Fruit fly (Drosophila melanogaster) whole organism, embryonic: Measurements from ENCODE around the gene spg.
A peak's percentile ranks its signal among the peaks of the same experiment; 100 is the strongest.

Experiments
- ATbp ChIP-seq: fragments of 200-800 bp; sonication (Bioruptor generic); optimal IDR thresholded peaks from 2 replicates; lab custom pipeline; 2017; ENCODE audit warnings: missing biosample characterization, mild to moderate bottlenecking, missing genetic modification characterization, missing genetic modification reagents
- BtbVII ChIP-seq: fragments of 200-800 bp; sonication (Bioruptor generic); optimal IDR thresholded peaks from 3 replicates; lab custom pipeline; 2017; ENCODE audit warnings: missing biosample characterization, mild to moderate bottlenecking, missing genetic modification characterization
- C15 ChIP-seq: fragments of 200-800 bp; sonication (Bioruptor generic); IDR thresholded peaks from 3 replicates; pipeline ENCODE4 v1.3.6; 2022; ENCODE audit warnings: missing biosample characterization, missing genetic modification characterization
- CG11696 ChIP-seq: fragments of 200-800 bp; sonication (Bioruptor generic); IDR thresholded peaks from 2 replicates; pipeline ENCODE4 v1.3.6; 2022; ENCODE audit warnings: missing biosample characterization, missing genetic modification characterization
- CG1832 ChIP-seq: fragments of 200-800 bp; sonication (Bioruptor generic); optimal IDR thresholded peaks from 2 replicates; lab custom pipeline; 2017; ENCODE audit warnings: missing biosample characterization, mild to moderate bottlenecking, missing genetic modification characterization, inconsistent platforms
- CG18619 ChIP-seq: fragments of 200-800 bp; sonication (Bioruptor generic); optimal IDR thresholded peaks from 3 replicates; lab custom pipeline; 2017; ENCODE audit warnings: missing biosample characterization, mild to moderate bottlenecking, missing genetic modification characterization
- CG18764 ChIP-seq: fragments of 200-800 bp; sonication (Bioruptor generic); optimal IDR thresholded peaks from 3 replicates; lab custom pipeline; 2016; ENCODE audit warnings: missing biosample characterization, missing genetic modification characterization
- CG31388 ChIP-seq: fragments of 200-800 bp; sonication (Bioruptor generic); optimal IDR thresholded peaks from 2 replicates; lab custom pipeline; 2016; ENCODE audit warnings: missing biosample characterization, missing genetic modification characterization
- CG3281 ChIP-seq: fragments of 200-800 bp; sonication (Bioruptor generic); optimal IDR thresholded peaks from 3 replicates; lab custom pipeline; 2017; ENCODE audit warnings: missing biosample characterization, mild to moderate bottlenecking, missing genetic modification characterization
- CG9609 ChIP-seq: fragments of 200-800 bp; sonication (Bioruptor generic); optimal IDR thresholded peaks from 3 replicates; lab custom pipeline; 2016; ENCODE audit warnings: missing biosample characterization, missing genetic modification characterization
- CTCF ChIP-seq: fragments of 200-800 bp; sonication (Bioruptor generic); optimal IDR thresholded peaks from 2 replicates; lab custom pipeline; 2017; ENCODE audit warnings: missing biosample characterization, mild to moderate bottlenecking, missing genetic modification characterization, moderate library complexity
- Dek ChIP-seq: fragments of 200-800 bp; sonication (Bioruptor generic); optimal IDR thresholded peaks from 3 replicates; lab custom pipeline; 2019; ENCODE audit warnings: missing biosample characterization, mild to moderate bottlenecking, missing genetic modification characterization, moderate library complexity
- Ets65A ChIP-seq: fragments of 200-800 bp; sonication (Bioruptor generic); peaks from one replicate; lab custom pipeline; 2016; ENCODE audit warnings: missing biosample characterization, missing genetic modification characterization
- Ravus ChIP-seq: fragments of 200-800 bp; sonication (Bioruptor generic); IDR thresholded peaks from 2 replicates; pipeline ENCODE4 v1.3.6; 2022; ENCODE audit warnings: missing biosample characterization, missing genetic modification characterization
- ara ChIP-seq: fragments of 200-800 bp; sonication (Bioruptor generic); IDR thresholded peaks from 2 replicates; pipeline ENCODE4 v1.3.6; 2022; ENCODE audit warnings: missing biosample characterization, missing genetic modification characterization
- btn ChIP-seq: fragments of 200-800 bp; sonication (Bioruptor generic); optimal IDR thresholded peaks from 2 replicates; lab custom pipeline; 2016; ENCODE audit warnings: missing biosample characterization, missing genetic modification characterization
- insv ChIP-seq, 2 experiments: fragments of 200-800 bp; sonication (Bioruptor generic); optimal IDR thresholded peaks; 3 replicates each; lab custom pipeline; 2016 to 2018; ENCODE audit warnings: missing biosample characterization in 2 of 2, missing genetic modification characterization in 2 of 2
- mirr ChIP-seq: fragments of 200-800 bp; sonication (Bioruptor generic); optimal IDR thresholded peaks from 3 replicates; lab custom pipeline; 2018; ENCODE audit warnings: missing biosample characterization, mild to moderate bottlenecking, missing genetic modification characterization
- run ChIP-seq: fragments of 200-800 bp; sonication (Bioruptor generic); optimal IDR thresholded peaks from 3 replicates; lab custom pipeline; 2018; ENCODE audit warnings: missing biosample characterization, mild to moderate bottlenecking, missing genetic modification characterization
- shn ChIP-seq: fragments of 200-800 bp; sonication (Bioruptor generic); optimal IDR thresholded peaks from 3 replicates; lab custom pipeline; 2016; ENCODE audit warnings: missing biosample characterization, missing genetic modification characterization
- slbo ChIP-seq: fragments of 200-800 bp; sonication (Bioruptor generic); IDR thresholded peaks from 2 replicates; pipeline ENCODE4 v1.3.6; 2022; ENCODE audit warnings: missing biosample characterization, missing genetic modification characterization
- sr ChIP-seq: fragments of 200-800 bp; sonication (Bioruptor generic); IDR thresholded peaks from 3 replicates; pipeline ENCODE4 v1.3.6; 2022; ENCODE audit warnings: missing biosample characterization, missing genetic modification characterization
- stc ChIP-seq: fragments of 200-800 bp; sonication (Bioruptor generic); IDR thresholded peaks from 2 replicates; pipeline ENCODE4 v1.3.6; 2022; ENCODE audit warnings: missing biosample characterization, missing genetic modification characterization
- trem ChIP-seq: fragments of 200-800 bp; optimal IDR thresholded peaks from 3 replicates; lab custom pipeline; 2019; ENCODE audit warnings: missing biosample characterization, mild to moderate bottlenecking, missing genetic modification characterization, moderate library complexity
- trh ChIP-seq: fragments of 200-800 bp; sonication (Bioruptor generic); optimal IDR thresholded peaks from 2 replicates; lab custom pipeline; 2016; ENCODE audit warnings: missing biosample characterization, missing genetic modification characterization
- twi ChIP-seq: fragments of 200-800 bp; optimal IDR thresholded peaks from 2 replicates; lab custom pipeline; 2019; ENCODE audit warnings: missing biosample characterization, mild to moderate bottlenecking, missing genetic modification characterization, moderate library complexity

spg gene

DNA sequence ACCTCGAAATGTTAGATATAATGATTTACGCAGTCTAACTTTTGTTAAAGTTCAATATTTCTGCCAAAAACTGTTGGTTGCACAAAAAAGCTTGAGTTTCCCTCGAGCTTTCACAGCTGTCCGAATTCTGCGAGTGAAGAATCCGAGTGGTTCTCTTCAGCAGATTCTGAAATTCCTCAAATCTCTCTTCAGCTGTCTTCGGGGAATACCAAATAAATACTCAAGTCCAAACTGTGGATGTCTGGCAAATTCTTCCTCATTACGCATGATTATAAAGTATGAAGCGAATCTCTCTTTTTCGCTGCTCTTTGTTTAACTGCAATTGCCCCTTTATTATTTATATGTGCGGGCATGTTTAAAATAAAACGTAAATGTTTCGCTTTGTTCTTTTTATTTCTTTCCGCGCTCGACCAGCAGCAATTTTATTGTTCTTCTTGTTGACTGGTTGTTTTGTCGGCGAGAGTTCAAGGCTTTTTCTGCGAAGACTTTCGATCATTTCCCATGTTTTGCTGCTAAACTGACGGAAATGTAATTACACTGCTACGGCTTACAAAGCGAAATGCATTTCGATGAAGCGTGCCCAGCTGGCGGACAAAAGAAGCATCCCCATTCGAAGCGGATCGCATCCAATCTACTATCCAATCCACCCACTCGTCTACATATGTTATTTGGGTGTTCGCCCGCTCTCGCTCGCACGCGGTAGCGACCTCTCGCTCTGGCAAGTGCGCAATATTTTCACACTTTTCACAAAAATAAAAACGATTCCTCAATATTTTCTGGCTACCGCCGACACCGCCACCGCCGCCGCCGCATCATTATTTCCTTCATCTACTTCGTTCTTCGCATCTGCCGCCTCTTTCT is 69.0 kb downstream of the spg start (continued):
- TF ChIP-seq insv (GFP tag; optimal IDR thresholded peaks at IDR 0.05; lab: Kevin White, UChicago) (no peak), run (tag; lab: Kevin White, UChicago) (no peak), slbo (GFP tag; lab: Robert Waterston, UW) (peak; percentile 23; the same call in 1 of the 2 replicates), ara (GFP tag; lab: Robert Waterston, UW) (no peak), BtbVII (GFP tag; lab: Kevin White, UChicago) (no peak), sr (peak; percentile 95), CG18619 (GFP tag; lab: Kevin White, UChicago) (no peak), shn (GFP tag; lab: Kevin White, UChicago) (no peak), C15 (GFP tag; lab: Robert Waterston, UW) (no peak), CG11696 (GFP tag; lab: Robert Waterston, UW) (no peak), CG31388 (GFP tag; lab: Kevin White, UChicago) (no peak), stc (GFP tag; lab: Robert Waterston, UW) (no peak), CG18764 (GFP tag; lab: Kevin White, UChicago) (no peak), Dek (tag; lab: Kevin White, UChicago) (no peak), CG9609 (GFP tag; lab: Kevin White, UChicago) (no peak), Ets65A (peak; percentile 59), btn (no peak), ATbp (GFP tag; lab: Kevin White, UChicago) (no peak), mirr (GFP tag; lab: Kevin White, UChicago) (no peak), twi (tag; lab: Kevin White, UChicago) (peak; percentile 10), trem (tag; lab: Kevin White, UChicago) (no peak), CTCF (GFP tag; lab: Kevin White, UChicago) (no peak), CG3281 (GFP tag; lab: Kevin White, UChicago) (no peak), CG1832 (peak; percentile 23), Ravus (GFP tag; lab: Robert Waterston, UW) (no peak), trh (GFP tag; lab: Kevin White, UChicago) (no peak)
